Fruit fly (Drosophila melanogaster): ENCODE data around the gene Hers.

DNA sequence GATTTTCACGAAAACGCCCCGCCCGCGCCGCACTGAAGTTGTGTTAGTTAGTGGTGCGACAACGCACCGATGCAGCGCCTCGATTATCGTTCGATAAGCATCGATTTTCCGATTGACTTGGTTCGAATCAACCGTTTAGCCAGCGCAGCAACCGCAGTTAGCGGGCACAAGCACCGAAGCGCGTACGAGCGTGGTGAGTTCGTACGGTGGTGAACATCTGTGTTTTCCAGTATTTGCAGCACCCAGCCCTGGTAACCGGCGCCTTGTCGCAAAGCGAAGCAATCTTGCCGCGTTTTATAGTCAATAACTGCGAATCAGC, 14.0 kb upstream of the Hers start, which contains the start of the genes pico and Nup205:
- TF ChIP-seq E2f2 (GFP tag; IDR thresholded peaks at IDR 0.05) (peak; percentile 77), NC2β (GFP tag; optimal IDR thresholded peaks at IDR 0.05) (peak; percentile 55)
